Worm (Caenorhabditis elegans) whole organism, L2 larva: ENCODE data around the gene F47B8.1.

Experiments
- aly-2 ChIP-seq: fragments of 150-350 bp; optimal IDR thresholded peaks from 2 replicates; lab custom pipeline; 2014; ENCODE audit warnings: missing biosample characterization, missing genetic modification characterization
- nhr-237 ChIP-seq: fragments of 150-350 bp; optimal IDR thresholded peaks from 2 replicates; lab custom pipeline; 2014; ENCODE audit warnings: missing biosample characterization, missing genetic modification characterization
- peb-1 ChIP-seq: fragments of 150-350 bp; optimal IDR thresholded peaks from 2 replicates; lab custom pipeline; 2014; ENCODE audit warnings: missing biosample characterization, missing genetic modification characterization

ce11 chrV:14273019-14273418, 41.1 kb downstream of the F47B8.1 start, which contains the start of gene F40G12.6:
- TF ChIP-seq nhr-237 (tag; lab: Kevin White, UChicago): no peak
- TF ChIP-seq aly-2 (tag; lab: Kevin White, UChicago): no peak
- no peak for TF ChIP-seq peb-1
